Fruit fly (Drosophila melanogaster) whole organism, embryonic: ENCODE results near the gene CG4074.

Experiments used
- Bteb2 ChIP-seq: fragments of 200-800 bp; sonication (Bioruptor generic); optimal IDR thresholded peaks from 2 replicates; lab custom pipeline; 2016; ENCODE audit warnings: missing biosample characterization, missing genetic modification characterization
- CG10274 ChIP-seq: fragments of 200-800 bp; sonication (Bioruptor generic); optimal IDR thresholded peaks from 3 replicates; lab custom pipeline; 2017; ENCODE audit warnings: missing biosample characterization, mild to moderate bottlenecking, missing genetic modification characterization
- CG10565 ChIP-seq: fragments of 200-800 bp; sonication (Bioruptor generic); optimal IDR thresholded peaks from 3 replicates; lab custom pipeline; 2016; ENCODE audit warnings: missing biosample characterization, mild to moderate bottlenecking, missing genetic modification characterization
- CG10654 ChIP-seq: fragments of 200-800 bp; sonication (Bioruptor generic); optimal IDR thresholded peaks from 2 replicates; lab custom pipeline; 2016; ENCODE audit warnings: missing biosample characterization, missing genetic modification characterization
- CG12769 ChIP-seq: fragments of 200-800 bp; sonication (Bioruptor generic); optimal IDR thresholded peaks from 2 replicates; lab custom pipeline; 2019; ENCODE audit warnings: missing biosample characterization, mild to moderate bottlenecking, missing genetic modification characterization, moderate library complexity
- CG1647 ChIP-seq: fragments of 200-800 bp; sonication (Bioruptor generic); optimal IDR thresholded peaks from 3 replicates; lab custom pipeline; 2016; ENCODE audit warnings: missing biosample characterization, missing genetic modification characterization
- CG18476 ChIP-seq: fragments of 200-800 bp; sonication (Bioruptor generic); optimal IDR thresholded peaks from 2 replicates; lab custom pipeline; 2016; ENCODE audit warnings: missing biosample characterization, mild to moderate bottlenecking, missing genetic modification characterization
- CG18764 ChIP-seq: fragments of 200-800 bp; sonication (Bioruptor generic); optimal IDR thresholded peaks from 3 replicates; lab custom pipeline; 2016; ENCODE audit warnings: missing biosample characterization, missing genetic modification characterization
- CG31224 ChIP-seq: fragments of 200-800 bp; sonication (Bioruptor generic); IDR thresholded peaks from 2 replicates; pipeline ENCODE4 v1.3.6; 2022; ENCODE audit warnings: missing biosample characterization, missing genetic modification characterization
- CG4360 ChIP-seq: fragments of 200-800 bp; sonication (Bioruptor generic); IDR thresholded peaks from 2 replicates; pipeline ENCODE4 v1.3.6; 2022; ENCODE audit warnings: missing biosample characterization, missing genetic modification characterization
- CG7963 ChIP-seq: fragments of 200-800 bp; sonication (Bioruptor generic); IDR thresholded peaks from 3 replicates; pipeline ENCODE4 v1.3.6; 2022; ENCODE audit warnings: missing biosample characterization, missing genetic modification characterization; ENCODE audit not compliant: partially characterized antibody
- CG8478 ChIP-seq: fragments of >200 bp; optimal IDR thresholded peaks from 2 replicates; lab custom pipeline; 2018
- CG9215 ChIP-seq: fragments of 200-800 bp; sonication (Bioruptor generic); IDR thresholded peaks from 2 replicates; pipeline ENCODE4 v1.3.6; 2022; ENCODE audit warnings: missing biosample characterization, missing genetic modification characterization
- CG9876 ChIP-seq: fragments of 200-800 bp; sonication (Bioruptor generic); optimal IDR thresholded peaks from 2 replicates; lab custom pipeline; 2016; ENCODE audit warnings: missing biosample characterization, missing genetic modification characterization
- Dref ChIP-seq: fragments of 200-800 bp; sonication (Bioruptor generic); IDR thresholded peaks from 2 replicates; pipeline ENCODE4 v1.3.6; 2022; ENCODE audit warnings: missing biosample characterization, missing genetic modification characterization
- Fer2 ChIP-seq: fragments of 200-800 bp; sonication (Bioruptor generic); optimal IDR thresholded peaks from 2 replicates; lab custom pipeline; 2018; ENCODE audit warnings: missing biosample characterization, mild to moderate bottlenecking, missing genetic modification characterization, moderate library complexity
- Fer3 ChIP-seq: fragments of 200-800 bp; sonication (Bioruptor generic); optimal IDR thresholded peaks from 2 replicates; lab custom pipeline; 2018; ENCODE audit warnings: missing biosample characterization, mild to moderate bottlenecking, missing genetic modification characterization, moderate library complexity
- HLHmδ ChIP-seq: fragments of 200-800 bp; sonication (Bioruptor generic); optimal IDR thresholded peaks from 2 replicates; lab custom pipeline; 2018; ENCODE audit warnings: missing biosample characterization, mild to moderate bottlenecking, missing genetic modification characterization, moderate library complexity
- HmgD ChIP-seq: fragments of 200-800 bp; sonication (Bioruptor generic); optimal IDR thresholded peaks from 3 replicates; lab custom pipeline; 2016; ENCODE audit warnings: missing biosample characterization, missing genetic modification characterization
- Lpt ChIP-seq: fragments of >200 bp; optimal IDR thresholded peaks from 2 replicates; lab custom pipeline; 2018; ENCODE audit warnings: missing biosample characterization, missing genetic modification characterization
- Max ChIP-seq: fragments of 200-800 bp; sonication (Bioruptor generic); optimal IDR thresholded peaks from 2 replicates; lab custom pipeline; 2016; ENCODE audit warnings: missing biosample characterization, mild to moderate bottlenecking, missing genetic modification characterization
- NC2α ChIP-seq: fragments of 200-800 bp; sonication (Bioruptor generic); optimal IDR thresholded peaks from 2 replicates; lab custom pipeline; 2016; ENCODE audit warnings: missing biosample characterization, missing genetic modification characterization
- NK7.1 ChIP-seq: fragments of 200-800 bp; sonication (Bioruptor generic); optimal IDR thresholded peaks from 3 replicates; lab custom pipeline; 2016; ENCODE audit warnings: missing biosample characterization, missing genetic modification characterization
- Poxn ChIP-seq: fragments of 200-800 bp; sonication (Bioruptor generic); IDR thresholded peaks from 2 replicates; pipeline ENCODE4 v1.3.6; 2022; ENCODE audit warnings: missing biosample characterization, missing genetic modification characterization
- Spps ChIP-seq: fragments of 200-800 bp; sonication (Bioruptor generic); optimal IDR thresholded peaks from 2 replicates; lab custom pipeline; 2018; ENCODE audit warnings: missing biosample characterization, mild to moderate bottlenecking, missing genetic modification characterization
- Taf1 ChIP-seq: fragments of 200-800 bp; sonication (Bioruptor generic); IDR thresholded peaks from 2 replicates; pipeline ENCODE4 v1.3.6; 2022; ENCODE audit warnings: missing biosample characterization, missing genetic modification characterization
- Usf ChIP-seq: fragments of 200-800 bp; sonication (Bioruptor generic); optimal IDR thresholded peaks from 2 replicates; lab custom pipeline; 2017; ENCODE audit warnings: missing genotype, missing biosample characterization, missing genetic modification characterization
- ac ChIP-seq: fragments of 200-800 bp; sonication (Bioruptor generic); optimal IDR thresholded peaks from 3 replicates; lab custom pipeline; 2017; ENCODE audit warnings: missing biosample characterization, mild to moderate bottlenecking, missing genetic modification characterization
- ash1 ChIP-seq: fragments of 200-800 bp; sonication (Bioruptor generic); optimal IDR thresholded peaks from 2 replicates; lab custom pipeline; 2018; ENCODE audit warnings: missing biosample characterization, mild to moderate bottlenecking, missing genetic modification characterization
- bigmax ChIP-seq: fragments of 200-800 bp; sonication (Bioruptor generic); optimal IDR thresholded peaks from 2 replicates; lab custom pipeline; 2018; ENCODE audit warnings: missing biosample characterization, mild to moderate bottlenecking, missing genetic modification characterization
- btn ChIP-seq: fragments of 200-800 bp; sonication (Bioruptor generic); optimal IDR thresholded peaks from 2 replicates; lab custom pipeline; 2016; ENCODE audit warnings: missing biosample characterization, missing genetic modification characterization
- chm ChIP-seq: fragments of 200-800 bp; sonication (Bioruptor generic); IDR thresholded peaks from 2 replicates; pipeline ENCODE4 v1.3.6; 2022; ENCODE audit warnings: missing biosample characterization, missing genetic modification characterization
- corto ChIP-seq: fragments of 200-800 bp; sonication (Bioruptor generic); optimal IDR thresholded peaks from 2 replicates; lab custom pipeline; 2016; ENCODE audit warnings: missing biosample characterization, mild to moderate bottlenecking, missing genetic modification characterization, moderate library complexity
- dm ChIP-seq: fragments of 200-800 bp; sonication (Bioruptor generic); optimal IDR thresholded peaks from 3 replicates; lab custom pipeline; 2016; ENCODE audit warnings: missing biosample characterization, missing genetic modification characterization
- dpn ChIP-seq, 2 experiments: fragments of 200-800 bp; sonication (Bioruptor generic); optimal IDR thresholded peaks; 3 replicates each; lab custom pipeline; 2016; ENCODE audit warnings: missing biosample characterization in 2 of 2, missing genetic modification characterization in 2 of 2
- ems ChIP-seq: fragments of 200-800 bp; sonication (Bioruptor generic); optimal IDR thresholded peaks from 3 replicates; lab custom pipeline; 2016; ENCODE audit warnings: missing biosample characterization, missing genetic modification characterization
- fd3F ChIP-seq: fragments of 200-800 bp; sonication (Bioruptor generic); optimal IDR thresholded peaks from 2 replicates; lab custom pipeline; 2018; ENCODE audit warnings: missing biosample characterization, mild to moderate bottlenecking, missing genetic modification characterization, moderate library complexity
- ftz-f1 ChIP-seq: fragments of 200-800 bp; sonication (Bioruptor generic); optimal IDR thresholded peaks from 2 replicates; lab custom pipeline; 2016; ENCODE audit warnings: missing biosample characterization, missing genetic modification characterization
- gt ChIP-seq: fragments of 200-800 bp; sonication (Bioruptor generic); IDR thresholded peaks from 2 replicates; pipeline ENCODE4 v1.3.6; 2022; ENCODE audit warnings: missing biosample characterization, missing genetic modification characterization
- ken ChIP-seq: fragments of 200-800 bp; sonication (Bioruptor generic); IDR thresholded peaks from 3 replicates; pipeline ENCODE4 v1.3.6; 2022; ENCODE audit warnings: missing biosample characterization, missing genetic modification characterization
- lmd ChIP-seq: fragments of 200-800 bp; sonication (Bioruptor generic); IDR thresholded peaks from 2 replicates; pipeline ENCODE4 v1.3.6; 2022; ENCODE audit warnings: missing biosample characterization, missing genetic modification characterization
- mld ChIP-seq: fragments of 200-800 bp; sonication (Bioruptor generic); IDR thresholded peaks from 3 replicates; pipeline ENCODE4 v1.3.6; 2022; ENCODE audit warnings: missing biosample characterization, missing genetic modification characterization; ENCODE audit not compliant: partially characterized antibody
- nom ChIP-seq: fragments of 200-800 bp; sonication (Bioruptor generic); optimal IDR thresholded peaks from 2 replicates; lab custom pipeline; 2017; ENCODE audit warnings: missing biosample characterization, missing genetic modification characterization, mild to moderate bottlenecking, moderate library complexity, missing genetic modification reagents
- onecut ChIP-seq: fragments of 200-800 bp; sonication (Bioruptor generic); IDR thresholded peaks from 2 replicates; pipeline ENCODE4 v1.3.6; 2022; ENCODE audit warnings: missing biosample characterization, missing genetic modification characterization
- otp ChIP-seq: fragments of 200-800 bp; sonication (Bioruptor generic); IDR thresholded peaks from 3 replicates; pipeline ENCODE4, ENCODE4 v1.3.6; 2022; ENCODE audit warnings: missing biosample characterization, missing genetic modification characterization
- pb ChIP-seq: fragments of 200-800 bp; sonication (Bioruptor generic); optimal IDR thresholded peaks from 3 replicates; lab custom pipeline; 2016; ENCODE audit warnings: missing biosample characterization, missing genetic modification characterization
- pho ChIP-seq: fragments of 200-800 bp; sonication (Bioruptor generic); optimal IDR thresholded peaks from 2 replicates; lab custom pipeline; 2016; ENCODE audit warnings: missing biosample characterization, missing genetic modification characterization
- rib ChIP-seq: fragments of 200-800 bp; sonication (Bioruptor generic); IDR thresholded peaks from 2 replicates; pipeline ENCODE4 v1.3.6; 2022; ENCODE audit warnings: missing biosample characterization, missing genetic modification characterization
- ro ChIP-seq: fragments of 200-800 bp; sonication (Bioruptor generic); IDR thresholded peaks from 2 replicates; pipeline ENCODE4 v1.3.6; 2022; ENCODE audit warnings: missing biosample characterization, missing genetic modification characterization
- sim ChIP-seq: fragments of 200-800 bp; sonication (Bioruptor generic); IDR thresholded peaks from 2 replicates; pipeline ENCODE4 v1.3.6; 2022; ENCODE audit warnings: missing biosample characterization, missing genetic modification characterization
- sqz ChIP-seq: fragments of 200-800 bp; sonication (Bioruptor generic); optimal IDR thresholded peaks from 3 replicates; lab custom pipeline; 2018; ENCODE audit warnings: missing biosample characterization, mild to moderate bottlenecking, missing genetic modification characterization

CG4074 gene

DNA sequence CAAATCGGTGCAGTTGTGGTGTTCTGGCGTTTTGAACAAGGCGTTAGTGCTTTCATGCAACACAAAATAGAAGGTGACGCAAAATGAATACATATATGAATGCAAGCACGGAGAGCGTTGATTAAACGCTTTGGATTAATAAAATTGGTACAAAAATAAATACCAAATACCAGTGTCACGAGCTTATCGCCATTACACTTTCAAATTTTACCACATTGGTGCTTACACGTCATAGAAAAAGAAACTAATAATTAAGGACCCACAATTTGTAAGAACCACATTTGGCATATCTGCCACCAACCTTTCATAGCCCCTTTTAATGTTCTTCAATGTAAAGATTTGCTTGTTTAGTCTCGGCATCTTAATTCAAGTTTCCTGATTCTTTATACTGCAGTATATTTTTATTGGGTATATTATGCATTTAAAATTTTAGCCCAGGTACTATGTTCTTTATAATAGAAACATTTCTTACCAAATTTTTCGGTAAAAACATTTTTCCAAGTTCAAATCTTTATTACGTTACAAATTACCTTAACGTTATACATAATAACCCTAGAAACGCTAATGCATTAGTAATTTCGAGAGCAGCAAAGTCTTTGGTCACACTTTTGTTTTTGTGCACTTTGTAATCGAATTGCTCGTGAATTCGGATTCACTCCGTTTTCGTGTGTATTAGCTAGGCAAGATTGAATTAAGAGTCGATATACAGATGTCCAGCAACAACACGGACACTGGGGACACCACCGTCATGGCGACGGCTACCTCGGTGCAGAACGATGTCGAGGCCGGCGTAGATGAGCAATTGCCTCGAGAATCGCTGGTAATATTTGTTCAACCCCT lies 9.1 kb upstream of the CG4074 start, which contains the start of the genes Pex16 and Pex14 (continued):
- TF ChIP-seq HmgD (GFP tag; lab: Kevin White, UChicago), result peak; percentile 75
- TF ChIP-seq ash1 (GFP tag; lab: Kevin White, UChicago), result no peak
- TF ChIP-seq ac (GFP tag; lab: Kevin White, UChicago), result no peak
- peak; percentile 28 for TF ChIP-seq Spps (tag; lab: Kevin White, UChicago)
- peak; percentile 77; the same call in 2 of the 3 replicates for TF ChIP-seq ken
- TF ChIP-seq CG4360, result no peak
- TF ChIP-seq rib (GFP tag; lab: Robert Waterston, UW), result no peak
- no peak for TF ChIP-seq Lpt (GFP tag; lab: Kevin White, UChicago)
- no peak for TF ChIP-seq ro
- TF ChIP-seq mld (GFP tag; lab: Robert Waterston, UW), result no peak
- peak; percentile 48 for TF ChIP-seq dm
- TF ChIP-seq CG9876 (GFP tag; lab: Kevin White, UChicago), result peak; percentile 77
- peak; percentile 61 for TF ChIP-seq Bteb2 (GFP tag; lab: Kevin White, UChicago)
- peak; percentile 78 to 84 for TF ChIP-seq dpn (GFP tag; optimal IDR thresholded peaks at IDR 0.05; lab: Kevin White, UChicago)
- TF ChIP-seq CG10654 (GFP tag; lab: Kevin White, UChicago), result peak; percentile 37
- TF ChIP-seq CG31224 (GFP tag; lab: Robert Waterston, UW), result peak; percentile 48
- TF ChIP-seq CG10565, result no peak
- TF ChIP-seq sim (GFP tag; lab: Robert Waterston, UW), result no peak
- peak; percentile 60 for TF ChIP-seq Fer3 (tag; lab: Kevin White, UChicago)
- TF ChIP-seq CG12769 (tag; lab: Kevin White, UChicago), result no peak
- TF ChIP-seq CG1647 (GFP tag; lab: Kevin White, UChicago), result peak; percentile 52
- TF ChIP-seq sqz (GFP tag; lab: Kevin White, UChicago), result no peak
- TF ChIP-seq Poxn (GFP tag; lab: Robert Waterston, UW), result peak; percentile 48; the same call in 1 of the 2 replicates
- no peak for TF ChIP-seq bigmax (GFP tag; lab: Kevin White, UChicago)
- TF ChIP-seq NK7.1 (GFP tag; lab: Kevin White, UChicago), result peak; percentile 66
- TF ChIP-seq Dref (GFP tag; lab: Robert Waterston, UW), result peak; percentile 37
- TF ChIP-seq corto, result no peak
- TF ChIP-seq CG18764, result peak; percentile 41
- TF ChIP-seq CG18476 (GFP tag; lab: Kevin White, UChicago), result peak; percentile 51
- no peak for TF ChIP-seq gt
- TF ChIP-seq CG7963 (GFP tag; lab: Robert Waterston, UW), result no peak
- TF ChIP-seq btn (GFP tag; lab: Kevin White, UChicago), result peak; percentile 45
- TF ChIP-seq CG9215, result peak; percentile 82
- TF ChIP-seq Usf (GFP tag; lab: Kevin White, UChicago), result peak; percentile 46
- TF ChIP-seq HLHmδ (GFP tag; lab: Kevin White, UChicago), result no peak
- peak; percentile 87 for TF ChIP-seq pho (GFP tag; lab: Kevin White, UChicago)
- TF ChIP-seq otp (GFP tag; lab: Robert Waterston, UW), result no peak
- peak; percentile 33 for TF ChIP-seq pb (GFP tag; lab: Kevin White, UChicago)
- TF ChIP-seq nom (GFP tag; lab: Kevin White, UChicago), result no peak
- peak; percentile 25; the same call in 1 of the 2 replicates for TF ChIP-seq onecut (GFP tag; lab: Robert Waterston, UW)
- peak; percentile 19; the same call in 1 of the 2 replicates for TF ChIP-seq Taf1 (GFP tag; lab: Robert Waterston, UW)
- TF ChIP-seq NC2α (GFP tag; lab: Kevin White, UChicago), result peak; percentile 63
- no peak for TF ChIP-seq CG8478 (lab: Kevin White, UChicago)
- peak; percentile 53 for TF ChIP-seq Max (GFP tag; lab: Kevin White, UChicago)
- peak; percentile 62 for TF ChIP-seq Fer2 (tag; lab: Kevin White, UChicago)
- peak; percentile 80 for TF ChIP-seq lmd
- TF ChIP-seq chm (GFP tag; lab: Robert Waterston, UW), result peak; percentile 62
- peak; percentile 38 for TF ChIP-seq CG10274 (GFP tag; lab: Kevin White, UChicago)
- TF ChIP-seq fd3F, result peak; percentile 59
- peak; percentile 42 for TF ChIP-seq ems (GFP tag; lab: Kevin White, UChicago)
- TF ChIP-seq ftz-f1 (GFP tag; lab: Kevin White, UChicago), result no peak
